Worm (Caenorhabditis elegans) whole organism, mixed stage, embryonic: ENCODE measurements around the gene C02B8.7.

Experiments
- ces-1 ChIP-seq: fragments of 150-350 bp; optimal IDR thresholded peaks from 2 replicates; lab custom pipeline; 2014; ENCODE audit warnings: missing biosample characterization, missing genetic modification reagents, missing genetic modification characterization
- lin-13 ChIP-seq: fragments of 150-350 bp; optimal IDR thresholded peaks from 2 replicates; lab custom pipeline; 2014; ENCODE audit warnings: missing biosample characterization, missing genetic modification characterization
- mab-5 ChIP-seq: fragments of 150-350 bp; optimal IDR thresholded peaks from 2 replicates; lab custom pipeline; 2014; ENCODE audit warnings: missing biosample characterization, missing genetic modification characterization
- nhr-76 ChIP-seq: sonication (generic microtip); optimal IDR thresholded peaks from 2 replicates; lab custom pipeline; 2017; ENCODE audit warnings: missing biosample characterization, missing genetic modification characterization
- sptf-1 ChIP-seq: sonication (generic microtip); optimal IDR thresholded peaks from 2 replicates; lab custom pipeline; 2017; ENCODE audit warnings: mild to moderate bottlenecking, missing genetic modification characterization, moderate library complexity, missing compliant biosample characterization

DNA sequence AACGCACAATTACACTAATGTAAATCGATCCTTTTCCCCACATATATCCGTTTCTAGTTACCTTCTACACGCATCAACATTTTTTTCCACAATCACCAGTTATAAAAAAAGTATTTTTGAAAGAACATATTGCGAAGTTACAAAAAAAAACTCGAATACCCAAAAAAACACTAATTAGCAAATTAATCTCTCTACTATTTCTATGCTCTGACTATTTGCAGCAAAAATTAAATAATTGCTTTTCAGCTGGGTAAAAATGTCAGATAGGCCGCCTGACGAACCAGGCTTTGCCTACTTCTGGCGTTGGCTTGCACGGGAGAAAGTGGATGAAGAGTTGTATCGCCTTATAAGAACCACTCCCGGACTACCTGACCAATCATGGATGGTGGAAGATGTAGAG lies 27.5 kb downstream of the C02B8.7 start, which contains the start of gene K07E3.1:
- no peak for TF ChIP-seq ces-1 (GFP tag; lab: Kevin White, UChicago)
- no peak for TF ChIP-seq sptf-1
- TF ChIP-seq mab-5 (tag; lab: Kevin White, UChicago), result no peak
- TF ChIP-seq nhr-76, result no peak
- TF ChIP-seq lin-13, result no peak
